Fruit fly (Drosophila melanogaster): ENCODE measurements around the gene Arr2.

dm6 chr3L:8660800-8661199 lies 12.1 kb upstream of the Arr2 start:
- no peak for TF ChIP-seq ttk (optimal IDR thresholded peaks at IDR 0.05)
- TF ChIP-seq Myc (optimal IDR thresholded peaks at IDR 0.05), result no peak
- TF ChIP-seq insv (optimal IDR thresholded peaks at IDR 0.05), result no peak
- TF ChIP-seq h (optimal IDR thresholded peaks at IDR 0.05), result no peak
- no peak for TF ChIP-seq psq (optimal IDR thresholded peaks at IDR 0.05)

All from Kc167 (cell line).